Fruit fly (Drosophila melanogaster): ENCODE measurements around the gene Fer1HCH.

The Fer1HCH gene

dm6 chr3R:30388215-30388871 lies 365 bp upstream of the Fer1HCH start (continued):
- TF ChIP-seq Sox102F (GFP tag; optimal IDR thresholded peaks at IDR 0.05) (peak; percentile 92), CG10979 (tag; optimal IDR thresholded peaks at IDR 0.05) (peak; percentile 94), slp2 (GFP tag; optimal IDR thresholded peaks at IDR 0.05) (peak; percentile 98), D19A (tag; optimal IDR thresholded peaks at IDR 0.05) (peak; percentile 87), nerfin-1 (tag; optimal IDR thresholded peaks at IDR 0.05) (peak; percentile 85), emc (GFP tag; optimal IDR thresholded peaks at IDR 0.05) (peak; percentile 96), Atf6 (GFP tag; IDR thresholded peaks at IDR 0.05) (peak; percentile 82), CG1603 (tag; optimal IDR thresholded peaks at IDR 0.05) (peak; percentile 92), nmo (GFP tag; optimal IDR thresholded peaks at IDR 0.05) (peak; percentile 98), CG17802 (tag; optimal IDR thresholded peaks at IDR 0.05) (peak; percentile 69), Awh (GFP tag; IDR thresholded peaks at IDR 0.05) (peak; percentile 70; the same call in 1 of the 2 replicates), CG32772 (GFP tag; IDR thresholded peaks at IDR 0.05) (peak; percentile 86), CG7745 (tag; optimal IDR thresholded peaks at IDR 0.05) (no peak), Usf (GFP tag; optimal IDR thresholded peaks at IDR 0.05) (peak; percentile 99), so (GFP tag; IDR thresholded peaks at IDR 0.05) (peak; percentile 89), row (GFP tag; IDR thresholded peaks at IDR 0.05) (peak; percentile 93), CG7372 (GFP tag; IDR thresholded peaks at IDR 0.05) (peak; percentile 87), ac (GFP tag; optimal IDR thresholded peaks at IDR 0.05) (peak; percentile 88), disco-r (GFP tag; optimal IDR thresholded peaks at IDR 0.05) (peak; percentile 97), E2f1 (GFP tag; IDR thresholded peaks at IDR 0.05) (peak; percentile 87), caup (GFP tag; optimal IDR thresholded peaks at IDR 0.05; ENCODE audit: severe bottlenecking) (peak; percentile 96), toy (GFP tag; IDR thresholded peaks at IDR 0.05) (peak; percentile 74; the same call in 1 of the 2 replicates), CG4328 (GFP tag; optimal IDR thresholded peaks at IDR 0.05) (peak; percentile 98), CG18619 (GFP tag; optimal IDR thresholded peaks at IDR 0.05) (peak; percentile 99), CHES-1-like (GFP tag; optimal IDR thresholded peaks at IDR 0.05) (peak; percentile 98), Ets65A (GFP tag) (peak; percentile 100), CG10366 (GFP tag; IDR thresholded peaks at IDR 0.05) (peak; percentile 88), pho (GFP tag; optimal IDR thresholded peaks at IDR 0.05) (peak; percentile 98), onecut (GFP tag; IDR thresholded peaks at IDR 0.05) (peak; percentile 85), nerfin-2 (GFP tag; IDR thresholded peaks at IDR 0.05; ENCODE audit: partially characterized antibody) (no peak), eyg (GFP tag; optimal IDR thresholded peaks at IDR 0.05) (peak; percentile 96), CG31365 (tag; optimal IDR thresholded peaks at IDR 0.05) (peak; percentile 69), CG3407 (GFP tag; optimal IDR thresholded peaks at IDR 0.05) (peak; percentile 89), CG2120 (GFP tag; optimal IDR thresholded peaks at IDR 0.05) (peak; percentile 97), CG5953 (GFP tag; IDR thresholded peaks at IDR 0.05) (peak; percentile 74), unpg (GFP tag; optimal IDR thresholded peaks at IDR 0.05) (peak; percentile 88), cg (GFP tag; optimal IDR thresholded peaks at IDR 0.05) (peak; percentile 83), cwo (GFP tag; optimal IDR thresholded peaks at IDR 0.05) (peak; percentile 94), CG6689 (GFP tag; IDR thresholded peaks at IDR 0.05) (peak; percentile 93), CG4282 (GFP tag; optimal IDR thresholded peaks at IDR 0.05) (peak; percentile 88), lab (GFP tag; optimal IDR thresholded peaks at IDR 0.05) (peak; percentile 94), CG7963 (GFP tag; IDR thresholded peaks at IDR 0.05; ENCODE audit: partially characterized antibody) (no peak), MTF-1 (GFP tag; optimal IDR thresholded peaks at IDR 0.05; ENCODE audit: borderline replicate concordance) (peak; percentile 99), CG8388 (GFP tag; optimal IDR thresholded peaks at IDR 0.05) (peak; percentile 92), prd (optimal IDR thresholded peaks at IDR 0.05) (no peak), prd (GFP tag; IDR thresholded peaks at IDR 0.05) (peak; percentile 94), CG6854 (GFP tag; optimal IDR thresholded peaks at IDR 0.05) (peak; percentile 96), rib (GFP tag; IDR thresholded peaks at IDR 0.05) (peak; percentile 73), CG31441 (GFP tag; IDR thresholded peaks at IDR 0.05) (peak; percentile 96), CG9876 (GFP tag; optimal IDR thresholded peaks at IDR 0.05) (peak; percentile 95)
